Fruit fly (Drosophila melanogaster) whole organism, wandering third instar larva: ENCODE measurements around the gene FMRFaR.
A peak's percentile ranks its signal among the peaks of the same experiment; 100 is the strongest.

ENCODE experiments used
- Myc ChIP-seq: fragments of >200 bp; optimal IDR thresholded peaks from 2 replicates; lab custom pipeline; 2017
- h ChIP-seq: fragments of 200-800 bp; sonication (Bioruptor generic); optimal IDR thresholded peaks from 3 replicates; lab custom pipeline; 2016; ENCODE audit warnings: missing biosample characterization, mild to moderate bottlenecking, missing genetic modification characterization
- lola ChIP-seq: fragments of >200 bp; optimal IDR thresholded peaks from 2 replicates; lab custom pipeline; 2017; ENCODE audit warnings: missing biosample characterization, missing genetic modification characterization

dm6 chr3L:3058970-3059883 lies 57.7 kb downstream of the FMRFaR start:
- TF ChIP-seq h (GFP tag; lab: Kevin White, UChicago) (peak; percentile 1), lola (GFP tag; lab: Kevin White, UChicago) (no peak), Myc (lab: Kevin White, UChicago) (no peak)
